Worm (Caenorhabditis elegans): ENCODE measurements around the gene sre-48.

The sre-48 gene

ce11 chrII:13981097-13981496 is 1.4 kb upstream of the sre-48 start, which contains the start of gene Y39G8B.9 (continued):
- TF ChIP-seq nhr-6 (tag; optimal IDR thresholded peaks at IDR 0.05) (no peak), saeg-2 (GFP tag; IDR thresholded peaks at IDR 0.05) (no peak)

DNA sequence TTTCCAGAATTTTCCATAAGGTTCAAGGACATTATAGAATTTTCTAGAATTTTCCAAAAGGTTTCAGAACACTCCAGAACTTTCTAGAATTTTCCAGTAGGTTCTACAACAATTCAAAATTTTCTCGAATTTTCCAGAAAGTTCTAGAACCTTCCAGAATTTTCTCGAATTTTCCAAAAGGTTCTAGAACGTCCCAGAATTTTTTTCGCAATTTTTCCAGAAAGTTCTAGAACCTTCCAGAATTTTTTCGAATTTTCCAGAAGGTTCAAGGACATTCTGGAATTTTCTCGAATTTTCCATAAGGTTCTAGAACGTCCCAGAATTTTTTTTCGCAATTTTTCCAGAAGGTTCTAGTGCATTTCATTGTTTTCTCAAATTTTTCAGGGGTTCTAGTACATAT is 2.0 kb downstream of the sre-48 start:
- TF ChIP-seq Y105C5A.15 (GFP tag; IDR thresholded peaks at IDR 0.05) (no peak), snpc-4 (tag; optimal IDR thresholded peaks at IDR 0.05) (no peak), dmd-8 (GFP tag; IDR thresholded peaks at IDR 0.05) (no peak), nhr-10 (tag; optimal IDR thresholded peaks at IDR 0.05) (no peak), nhr-76 (tag; optimal IDR thresholded peaks at IDR 0.05) (no peak), ceh-62 (tag; optimal IDR thresholded peaks at IDR 0.05) (no peak), nhr-25 (tag; optimal IDR thresholded peaks at IDR 0.05; ENCODE audit: borderline replicate concordance, insufficient read depth) (no peak), ceh-32 (tag; optimal IDR thresholded peaks at IDR 0.05; ENCODE audit: poor library complexity) (no peak), set-16 (GFP tag; IDR thresholded peaks at IDR 0.05) (no peak), mxl-3 (GFP tag; optimal IDR thresholded peaks at IDR 0.05) (no peak), ztf-7 (tag; optimal IDR thresholded peaks at IDR 0.05) (no peak), mes-2 (tag; optimal IDR thresholded peaks at IDR 0.05; ENCODE audit: poor library complexity, severe bottlenecking) (no peak), Y48G9A.11 (GFP tag; IDR thresholded peaks at IDR 0.05) (no peak), ZK546.5 (tag; optimal IDR thresholded peaks at IDR 0.05) (no peak), lin-29 (GFP tag; IDR thresholded peaks at IDR 0.05) (no peak), hlh-30 (tag; optimal IDR thresholded peaks at IDR 0.05; ENCODE audit: insufficient read depth) (no peak), unc-39 (tag; optimal IDR thresholded peaks at IDR 0.05) (no peak), dpl-1 (GFP tag; optimal IDR thresholded peaks at IDR 0.05) (no peak), mdt-29 (GFP tag; IDR thresholded peaks at IDR 0.05) (no peak)

ce11 chrII:13976161-13976560 is 3.5 kb downstream of the sre-48 start, which contains the start of gene Y39G8B.2:
Gene Y39G8B.2, minus strand, starts transcription at chrII:13976221.
- TF ChIP-seq hif-1 (tag; optimal IDR thresholded peaks at IDR 0.05) = peak in 1 of 2 experiments; percentile 73
- peak; percentile 75 for TF ChIP-seq lin-15B (tag; optimal IDR thresholded peaks at IDR 0.05)
- no peak for TF ChIP-seq unc-39 (tag; optimal IDR thresholded peaks at IDR 0.05)
- no peak for TF ChIP-seq egl-27 (tag; optimal IDR thresholded peaks at IDR 0.05)
- no peak for TF ChIP-seq F26F4.8 (GFP tag; conservative IDR thresholded peaks at IDR 0.05)
- TF ChIP-seq mxl-2 (GFP tag; conservative IDR thresholded peaks at IDR 0.05) = no peak
- no peak for TF ChIP-seq snpc-4 (tag; optimal IDR thresholded peaks at IDR 0.05)
- TF ChIP-seq hlh-11 (tag; optimal IDR thresholded peaks at IDR 0.05) = peak; percentile 81
- peak; percentile 75; the same call in 1 of the 2 replicates for TF ChIP-seq tra-1 (GFP tag; IDR thresholded peaks at IDR 0.05)
- no peak for TF ChIP-seq arid-1 (GFP tag; conservative IDR thresholded peaks at IDR 0.05)
- TF ChIP-seq sdz-12 (GFP tag; optimal IDR thresholded peaks at IDR 0.05) = no peak
- TF ChIP-seq ceh-62 (tag; optimal IDR thresholded peaks at IDR 0.05) = no peak
- TF ChIP-seq zfp-3 (GFP tag; conservative IDR thresholded peaks at IDR 0.05) = peak; percentile 56; the same call in 1 of the 2 replicates
- no peak for TF ChIP-seq lir-3 (tag; optimal IDR thresholded peaks at IDR 0.05)
- peak; percentile 57; the same call in 1 of the 2 replicates for TF ChIP-seq madf-9 (GFP tag; conservative IDR thresholded peaks at IDR 0.05)
- peak; percentile 76 for TF ChIP-seq mxl-3 (GFP tag; optimal IDR thresholded peaks at IDR 0.05)
- TF ChIP-seq rbr-2 (tag; optimal IDR thresholded peaks at IDR 0.05) = peak; percentile 88
- no peak for TF ChIP-seq zag-1 (tag; optimal IDR thresholded peaks at IDR 0.05)
- no peak for TF ChIP-seq set-16 (GFP tag; IDR thresholded peaks at IDR 0.05)
- TF ChIP-seq nhr-48 (tag; optimal IDR thresholded peaks at IDR 0.05) = no peak
- TF ChIP-seq aly-2 (tag; optimal IDR thresholded peaks at IDR 0.05) = no peak
- TF ChIP-seq lsy-2 (tag; optimal IDR thresholded peaks at IDR 0.05) = peak; percentile 64 to 93
- TF ChIP-seq T20F7.1 (GFP tag; optimal IDR thresholded peaks at IDR 0.05) = no peak
- TF ChIP-seq ctbp-1 (GFP tag; IDR thresholded peaks at IDR 0.05) = no peak; the same call in 1 of the 2 replicates
- TF ChIP-seq Y5F2A.4 (GFP tag; optimal IDR thresholded peaks at IDR 0.05) = no peak
- no peak for TF ChIP-seq R02D3.7 (tag; optimal IDR thresholded peaks at IDR 0.05)
- no peak for TF ChIP-seq ces-1 (GFP tag; optimal IDR thresholded peaks at IDR 0.05)
- no peak for TF ChIP-seq zip-11 (GFP tag; IDR thresholded peaks at IDR 0.05)
- no peak for TF ChIP-seq ZK546.5 (tag; optimal IDR thresholded peaks at IDR 0.05)
- TF ChIP-seq ceh-28 (tag; optimal IDR thresholded peaks at IDR 0.05) = no peak
- TF ChIP-seq F37D6.2 (tag; optimal IDR thresholded peaks at IDR 0.05) = no peak
- TF ChIP-seq T26A8.4 (GFP tag; IDR thresholded peaks at IDR 0.05) = no peak
- peak; percentile 90 for TF ChIP-seq mep-1 (tag; optimal IDR thresholded peaks at IDR 0.05)
